Worm (Caenorhabditis elegans) whole organism, L1 larva: ENCODE measurements around the gene slc-25A32.

Experiments
- ceh-82 ChIP-seq, 3 experiments: fragments of 150-350 bp in 1 of 3; sonication (generic microtip) in 2 of 3; optimal IDR thresholded peaks; 2 replicates each; lab custom pipeline; 2014 to 2017; ENCODE audit warnings: missing biosample characterization in 3 of 3, missing genetic modification characterization in 3 of 3
- ceh-88 ChIP-seq: fragments of 200-800 bp; sonication (Bioruptor generic); IDR thresholded peaks from 2 replicates; pipeline ENCODE4 v1.3.6; 2022; ENCODE audit warnings: missing genetic modification characterization, missing compliant biosample characterization
- efl-1 ChIP-seq, 4 experiments: fragments of 150-350 bp; optimal IDR thresholded peaks in 3 of 4; peaks in 1 of 4; 1 replicate in 1 of 4; 2 replicates in 3 of 4; lab custom pipeline; 2014; ENCODE audit warnings: missing biosample characterization in 2 of 4, missing genetic modification characterization in 2 of 4, missing genetic modification reagents in 2 of 4
- egl-27 ChIP-seq, 2 experiments: fragments of 150-350 bp in 1 of 2; sonication (generic microtip); optimal IDR thresholded peaks; 3 replicates each; lab custom pipeline; 2017 to 2018; ENCODE audit warnings: missing biosample characterization in 2 of 2, missing genetic modification characterization in 2 of 2, missing genetic modification reagents in 2 of 2
- grh-1 ChIP-seq: fragments of 200-800 bp; sonication (Bioruptor generic); IDR thresholded peaks from 2 replicates; pipeline ENCODE4 v1.3.6; 2022; ENCODE audit warnings: missing genetic modification reagents, missing genetic modification characterization, missing compliant biosample characterization
- hlh-17 ChIP-seq: fragments of 200-800 bp; sonication (Bioruptor generic); optimal IDR thresholded peaks from 2 replicates; lab custom pipeline; 2018; ENCODE audit warnings: missing genetic modification characterization, mild to moderate bottlenecking, missing compliant biosample characterization, moderate library complexity, borderline replicate concordance
- mep-1 ChIP-seq: fragments of 150-350 bp; optimal IDR thresholded peaks from 2 replicates; lab custom pipeline; 2014; ENCODE audit warnings: missing biosample characterization, missing genetic modification characterization
- nhr-11 ChIP-seq: fragments of 150-350 bp; optimal IDR thresholded peaks from 2 replicates; lab custom pipeline; 2014; ENCODE audit warnings: missing biosample characterization, missing genetic modification characterization
- nhr-237 ChIP-seq: fragments of 150-350 bp; optimal IDR thresholded peaks from 2 replicates; lab custom pipeline; 2014; ENCODE audit warnings: missing biosample characterization, missing genetic modification characterization
- nhr-90 ChIP-seq: sonication (generic microtip); optimal IDR thresholded peaks from 2 replicates; lab custom pipeline; 2016; ENCODE audit warnings: mild to moderate bottlenecking, missing genetic modification characterization, missing compliant biosample characterization; ENCODE audit not compliant: poor library complexity
- unc-62 ChIP-seq: fragments of 150-350 bp; optimal IDR thresholded peaks from 2 replicates; lab custom pipeline; 2014; ENCODE audit warnings: missing biosample characterization, missing genetic modification reagents, missing genetic modification characterization
- zip-4 ChIP-seq: fragments of 200-800 bp; sonication (Bioruptor generic); optimal IDR thresholded peaks from 2 replicates; lab custom pipeline; 2018; ENCODE audit warnings: mild to moderate bottlenecking, missing genetic modification characterization, moderate library complexity, missing compliant biosample characterization

ce11 chrII:8267679-8268078 is 8.4 kb upstream of the slc-25A32 start:
- TF ChIP-seq zip-4, result no peak
- no peak for TF ChIP-seq egl-27 (tag; optimal IDR thresholded peaks at IDR 0.05; lab: Kevin White, UChicago)
- TF ChIP-seq ceh-82 (tag; optimal IDR thresholded peaks at IDR 0.05; lab: Kevin White, UChicago), result no peak
- no peak for TF ChIP-seq efl-1 (optimal IDR thresholded peaks at IDR 0.05; lab: Kevin White, UChicago)
- TF ChIP-seq efl-1 (GFP tag; optimal IDR thresholded peaks at IDR 0.05 in 1 of 2; lab: Kevin White, UChicago), result no peak
- no peak for TF ChIP-seq unc-62 (GFP tag; lab: Kevin White, UChicago)
- no peak for TF ChIP-seq nhr-90 (tag; lab: Kevin White, UChicago)
- TF ChIP-seq ceh-88 (GFP tag; lab: Robert Waterston, UW), result no peak
- TF ChIP-seq hlh-17, result no peak
- peak; percentile 37; the same call in 1 of the 2 replicates for TF ChIP-seq grh-1 (GFP tag; lab: Robert Waterston, UW)
- TF ChIP-seq mep-1 (tag; lab: Kevin White, UChicago), result no peak
- TF ChIP-seq nhr-11 (tag; lab: Kevin White, UChicago), result no peak
- no peak for TF ChIP-seq nhr-237 (tag; lab: Kevin White, UChicago)
